Worm (Caenorhabditis elegans) whole organism, mixed stage, embryonic: Measurements from ENCODE around the gene Y51A2A.12.

Source experiments
- ceh-43 ChIP-seq: fragments of 200-800 bp; sonication (Bioruptor generic); optimal IDR thresholded peaks from 2 replicates; lab custom pipeline; 2018; ENCODE audit warnings: mild to moderate bottlenecking, missing genetic modification characterization, moderate library complexity, missing compliant biosample characterization
- ceh-83 ChIP-seq: fragments of 200-800 bp; sonication (Bioruptor generic); optimal IDR thresholded peaks from 2 replicates; lab custom pipeline; 2018; ENCODE audit warnings: mild to moderate bottlenecking, missing genetic modification characterization, missing compliant biosample characterization
- ces-1 ChIP-seq: fragments of 150-350 bp; optimal IDR thresholded peaks from 2 replicates; lab custom pipeline; 2014; ENCODE audit warnings: missing biosample characterization, missing genetic modification reagents, missing genetic modification characterization
- cnd-1 ChIP-seq: fragments of 200-800 bp; sonication (Bioruptor generic); optimal IDR thresholded peaks from 2 replicates; lab custom pipeline; 2018; ENCODE audit warnings: mild to moderate bottlenecking, missing genetic modification characterization, missing compliant biosample characterization
- drap-1 ChIP-seq: fragments of 200-800 bp; sonication (Bioruptor generic); optimal IDR thresholded peaks from 3 replicates; lab custom pipeline; 2018; ENCODE audit warnings: mild to moderate bottlenecking, missing genetic modification characterization, missing compliant biosample characterization
- elt-3 ChIP-seq: fragments of 150-350 bp; optimal IDR thresholded peaks from 2 replicates; lab custom pipeline; 2014; ENCODE audit warnings: missing biosample characterization, missing genetic modification characterization
- flh-1 ChIP-seq: fragments of 200-800 bp; sonication (Bioruptor generic); optimal IDR thresholded peaks from 2 replicates; lab custom pipeline; 2018; ENCODE audit warnings: mild to moderate bottlenecking, missing genetic modification characterization, moderate library complexity, missing compliant biosample characterization
- ham-2 ChIP-seq: fragments of 200-800 bp; sonication (Bioruptor generic); optimal IDR thresholded peaks from 2 replicates; lab custom pipeline; 2018; ENCODE audit warnings: mild to moderate bottlenecking, missing genetic modification characterization, missing compliant biosample characterization
- lin-13 ChIP-seq: fragments of 150-350 bp; optimal IDR thresholded peaks from 2 replicates; lab custom pipeline; 2014; ENCODE audit warnings: missing biosample characterization, missing genetic modification characterization
- lin-32 ChIP-seq: fragments of 200-800 bp; sonication (Bioruptor generic); optimal IDR thresholded peaks from 2 replicates; lab custom pipeline; 2018; ENCODE audit warnings: mild to moderate bottlenecking, missing genetic modification characterization, missing compliant biosample characterization
- lsy-2 ChIP-seq: fragments of 150-350 bp; optimal IDR thresholded peaks from 2 replicates; lab custom pipeline; 2014; ENCODE audit warnings: missing biosample characterization, missing genetic modification characterization
- mab-5 ChIP-seq: fragments of 150-350 bp; optimal IDR thresholded peaks from 2 replicates; lab custom pipeline; 2014; ENCODE audit warnings: missing biosample characterization, missing genetic modification characterization
- mep-1 ChIP-seq: fragments of 150-350 bp; optimal IDR thresholded peaks from 2 replicates; lab custom pipeline; 2017; ENCODE audit warnings: missing biosample characterization, missing genetic modification reagents, missing genetic modification characterization, inconsistent platforms
- mls-2 ChIP-seq: sonication (generic microtip); optimal IDR thresholded peaks from 2 replicates; lab custom pipeline; 2016; ENCODE audit warnings: mild to moderate bottlenecking, missing genetic modification characterization, moderate library complexity, missing compliant biosample characterization
- nhr-12 ChIP-seq: fragments of 150-350 bp; optimal IDR thresholded peaks from 2 replicates; lab custom pipeline; 2014; ENCODE audit warnings: missing biosample characterization, missing genetic modification characterization
- nhr-2 ChIP-seq: fragments of 150-350 bp; optimal IDR thresholded peaks from 2 replicates; lab custom pipeline; 2014; ENCODE audit warnings: missing biosample characterization, missing genetic modification characterization
- nhr-237 ChIP-seq: fragments of 150-350 bp; optimal IDR thresholded peaks from 2 replicates; lab custom pipeline; 2014; ENCODE audit warnings: missing biosample characterization, missing genetic modification characterization
- nhr-28 ChIP-seq: fragments of 150-350 bp; optimal IDR thresholded peaks from 2 replicates; lab custom pipeline; 2014; ENCODE audit warnings: missing biosample characterization, missing genetic modification characterization
- nhr-76 ChIP-seq: sonication (generic microtip); optimal IDR thresholded peaks from 2 replicates; lab custom pipeline; 2017; ENCODE audit warnings: missing biosample characterization, missing genetic modification characterization
- snpc-4 ChIP-seq: fragments of 150-350 bp; optimal IDR thresholded peaks from 2 replicates; lab custom pipeline; 2014; ENCODE audit warnings: missing biosample characterization, missing genetic modification characterization
- tbx-8 ChIP-seq: fragments of 200-800 bp; sonication (Bioruptor generic); optimal IDR thresholded peaks from 2 replicates; lab custom pipeline; 2018; ENCODE audit warnings: mild to moderate bottlenecking, missing genetic modification characterization, moderate library complexity, missing compliant biosample characterization
- unc-120 ChIP-seq: sonication (generic microtip); optimal IDR thresholded peaks from 2 replicates; lab custom pipeline; 2017; ENCODE audit warnings: missing genetic modification characterization, missing compliant biosample characterization; ENCODE audit not compliant: poor library complexity, severe bottlenecking
- unc-39 ChIP-seq: fragments of 150-350 bp; optimal IDR thresholded peaks from 2 replicates; lab custom pipeline; 2014; ENCODE audit warnings: missing biosample characterization, missing genetic modification characterization
- unc-62 ChIP-seq: fragments of 150-350 bp; optimal IDR thresholded peaks from 2 replicates; lab custom pipeline; 2014; ENCODE audit warnings: missing biosample characterization, missing genetic modification reagents, missing genetic modification characterization
- ztf-11 ChIP-seq: fragments of 150-350 bp; optimal IDR thresholded peaks from 2 replicates; lab custom pipeline; 2014; ENCODE audit warnings: missing biosample characterization, missing genetic modification characterization

Y51A2A.12 gene

DNA sequence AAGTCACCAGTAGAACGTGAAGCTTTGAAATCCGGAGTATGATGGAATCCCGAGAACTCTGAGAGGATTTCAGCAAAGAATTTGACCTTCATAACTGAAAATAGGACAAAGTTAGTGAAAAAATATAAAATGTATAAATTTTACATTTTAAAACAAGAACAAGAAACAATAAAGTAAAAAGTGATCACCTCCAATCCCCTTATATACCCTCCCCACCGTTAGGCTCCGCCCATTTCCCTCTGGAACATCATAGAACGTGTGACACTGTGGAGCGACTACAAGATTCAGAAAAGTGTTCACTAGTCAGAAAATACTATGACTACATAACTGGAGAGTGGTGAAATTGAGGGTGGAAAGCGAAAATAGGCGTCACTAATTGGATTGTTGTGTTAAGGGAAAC lies 38.7 kb downstream of the Y51A2A.12 start, which contains the start of gene B0462.4:
Gene B0462.4 (minus strand): TSS at position 101 of the 400 bp plus-strand sequence.
- no peak for TF ChIP-seq lin-13 (tag; lab: Kevin White, UChicago)
- TF ChIP-seq unc-62 (GFP tag; lab: Kevin White, UChicago), result no peak
- no peak for TF ChIP-seq ces-1
- no peak for TF ChIP-seq mab-5 (tag; lab: Kevin White, UChicago)
- TF ChIP-seq ztf-11 (tag; lab: Kevin White, UChicago), result no peak
- TF ChIP-seq mep-1, result no peak
- TF ChIP-seq nhr-28 (tag; lab: Kevin White, UChicago), result no peak
- TF ChIP-seq nhr-237, result no peak
- no peak for TF ChIP-seq nhr-76
- TF ChIP-seq, all 35 proteins: peak for 0

DNA sequence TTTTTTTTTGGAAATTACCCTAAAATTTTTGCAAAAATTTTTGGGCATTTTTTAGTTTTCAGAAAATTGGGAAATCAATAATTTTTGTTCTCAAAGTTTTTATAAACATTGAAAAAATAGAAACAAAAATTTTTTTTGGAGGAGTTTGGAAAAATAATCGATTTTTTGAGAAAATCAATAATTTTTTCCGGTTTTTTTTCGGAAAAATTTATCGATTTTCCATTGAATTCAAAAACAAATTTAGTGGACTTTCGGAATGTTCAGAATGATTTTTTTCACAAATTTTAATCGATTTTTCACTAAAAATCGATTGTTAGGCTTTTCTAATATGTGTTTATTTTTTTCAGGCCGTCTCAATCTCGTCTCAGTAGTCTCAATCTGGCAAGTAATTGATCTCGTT lies 45.2 kb downstream of the Y51A2A.12 start:
- TF ChIP-seq nhr-76 (no peak), mep-1 (no peak), ham-2 (GFP tag; lab: Kevin White, UChicago) (no peak), unc-39 (tag; lab: Kevin White, UChicago) (no peak), drap-1 (GFP tag; lab: Kevin White, UChicago) (no peak), ceh-83 (GFP tag; lab: Kevin White, UChicago) (no peak), nhr-237 (no peak), nhr-12 (no peak), cnd-1 (tag; lab: Kevin White, UChicago) (no peak), unc-62 (GFP tag; lab: Kevin White, UChicago) (no peak), snpc-4 (tag; lab: Kevin White, UChicago) (no peak), nhr-2 (tag; lab: Kevin White, UChicago) (no peak), ceh-43 (no peak), mls-2 (tag; lab: Kevin White, UChicago) (no peak), tbx-8 (GFP tag; lab: Kevin White, UChicago) (no peak), unc-120 (tag; lab: Kevin White, UChicago) (no peak), lsy-2 (no peak), ztf-11 (tag; lab: Kevin White, UChicago) (no peak)

DNA sequence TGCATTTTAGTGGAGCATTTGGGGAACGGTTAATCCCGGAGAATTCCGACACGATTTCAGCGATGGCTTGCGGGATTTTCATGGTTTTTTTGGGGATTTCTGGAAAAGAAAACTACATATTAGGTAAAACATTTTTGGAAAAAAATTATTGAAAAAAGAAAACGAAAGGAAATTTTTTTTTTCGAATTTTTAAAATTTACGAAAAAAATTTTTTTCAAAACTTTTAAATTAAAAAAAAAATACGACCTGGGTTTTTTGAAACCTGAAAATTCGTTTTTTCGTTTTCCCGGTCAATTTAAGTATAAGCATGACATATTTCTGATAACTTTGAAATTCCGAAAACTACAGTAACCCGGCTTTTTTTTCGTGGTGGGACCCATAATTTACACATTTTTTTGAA lies 47.4 kb downstream of the Y51A2A.12 start, which contains the start of gene C08E8.10:
Gene C08E8.10 (minus strand): TSS at position 101 of the 400 bp plus-strand sequence.
- TF ChIP-seq lin-32 (GFP tag; lab: Kevin White, UChicago) (no peak), nhr-237 (no peak), elt-3 (no peak), mep-1 (no peak), lsy-2 (no peak), nhr-2 (tag; lab: Kevin White, UChicago) (no peak), flh-1 (GFP tag; lab: Kevin White, UChicago) (no peak)
